Worm (Caenorhabditis elegans) whole organism, mixed stage, embryonic: ENCODE data around the gene T04B2.7.

ENCODE experiments used
- bed-3 ChIP-seq: fragments of 200-800 bp; sonication (Bioruptor generic); optimal IDR thresholded peaks from 3 replicates; lab custom pipeline; 2018; ENCODE audit warnings: mild to moderate bottlenecking, missing genetic modification characterization, moderate library complexity, missing compliant biosample characterization
- blmp-1 ChIP-seq: fragments of 150-350 bp; optimal IDR thresholded peaks from 2 replicates; lab custom pipeline; 2014; ENCODE audit warnings: missing biosample characterization, missing genetic modification characterization
- ceh-39 ChIP-seq: fragments of 150-350 bp; optimal IDR thresholded peaks from 2 replicates; lab custom pipeline; 2014; ENCODE audit warnings: missing biosample characterization, missing genetic modification characterization
- elt-1 ChIP-seq: sonication (generic microtip); optimal IDR thresholded peaks from 2 replicates; lab custom pipeline; 2017; ENCODE audit warnings: missing genetic modification characterization, mild to moderate bottlenecking, missing compliant biosample characterization, antibody characterized with exemption, moderate library complexity, borderline replicate concordance; ENCODE audit not compliant: insufficient read depth
- lin-32 ChIP-seq: fragments of 200-800 bp; sonication (Bioruptor generic); optimal IDR thresholded peaks from 2 replicates; lab custom pipeline; 2018; ENCODE audit warnings: mild to moderate bottlenecking, missing genetic modification characterization, missing compliant biosample characterization
- lsy-2 ChIP-seq: fragments of 150-350 bp; optimal IDR thresholded peaks from 2 replicates; lab custom pipeline; 2014; ENCODE audit warnings: missing biosample characterization, missing genetic modification characterization
- mab-5 ChIP-seq: fragments of 150-350 bp; optimal IDR thresholded peaks from 2 replicates; lab custom pipeline; 2014; ENCODE audit warnings: missing biosample characterization, missing genetic modification characterization
- nhr-2 ChIP-seq: fragments of 150-350 bp; optimal IDR thresholded peaks from 2 replicates; lab custom pipeline; 2014; ENCODE audit warnings: missing biosample characterization, missing genetic modification characterization
- nhr-28 ChIP-seq: fragments of 150-350 bp; optimal IDR thresholded peaks from 2 replicates; lab custom pipeline; 2014; ENCODE audit warnings: missing biosample characterization, missing genetic modification characterization
- nhr-76 ChIP-seq: sonication (generic microtip); optimal IDR thresholded peaks from 2 replicates; lab custom pipeline; 2017; ENCODE audit warnings: missing biosample characterization, missing genetic modification characterization
- pha-4 ChIP-seq: fragments of 150-350 bp; optimal IDR thresholded peaks from 2 replicates; lab custom pipeline; 2018; ENCODE audit warnings: missing biosample characterization, missing genetic modification reagents, missing genetic modification characterization
- snpc-4 ChIP-seq: fragments of 150-350 bp; optimal IDR thresholded peaks from 2 replicates; lab custom pipeline; 2014; ENCODE audit warnings: missing biosample characterization, missing genetic modification characterization
- sptf-1 ChIP-seq: sonication (generic microtip); optimal IDR thresholded peaks from 2 replicates; lab custom pipeline; 2017; ENCODE audit warnings: mild to moderate bottlenecking, missing genetic modification characterization, moderate library complexity, missing compliant biosample characterization
- ztf-11 ChIP-seq: fragments of 150-350 bp; optimal IDR thresholded peaks from 2 replicates; lab custom pipeline; 2014; ENCODE audit warnings: missing biosample characterization, missing genetic modification characterization

DNA sequence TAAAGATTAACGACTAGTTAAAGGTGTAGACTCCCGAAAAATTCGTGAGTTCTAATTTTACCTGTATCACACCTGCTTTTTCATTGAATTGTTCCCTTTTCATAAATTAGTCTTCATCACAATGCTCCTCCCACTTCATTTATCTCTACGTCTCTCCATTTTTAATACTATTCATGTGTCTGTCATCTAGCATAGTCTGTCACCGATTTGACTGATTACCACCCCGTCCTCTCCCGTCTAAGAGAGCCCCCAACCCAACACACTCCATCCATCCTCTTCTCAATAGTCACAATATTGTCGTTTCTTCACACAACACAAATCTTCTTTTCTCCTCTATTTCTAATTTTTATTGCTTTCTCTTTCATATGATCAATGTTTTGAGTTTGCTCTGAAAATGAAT is 9.1 kb upstream of the T04B2.7 start:
- TF ChIP-seq bed-3 (GFP tag; lab: Kevin White, UChicago) (no peak), lsy-2 (tag; lab: Kevin White, UChicago) (no peak), ceh-39 (tag; lab: Kevin White, UChicago) (no peak), sptf-1 (tag; lab: Kevin White, UChicago) (no peak), mab-5 (tag; lab: Kevin White, UChicago) (no peak), snpc-4 (no peak), nhr-28 (no peak), elt-1 (tag; lab: Kevin White, UChicago) (no peak), ztf-11 (tag; lab: Kevin White, UChicago) (no peak), blmp-1 (no peak), lin-32 (GFP tag; lab: Kevin White, UChicago) (no peak), nhr-2 (tag; lab: Kevin White, UChicago) (no peak), pha-4 (no peak), nhr-76 (tag; lab: Kevin White, UChicago) (no peak)
